Worm (Caenorhabditis elegans) whole organism, L1 larva: ENCODE data around the gene mspn-1.

Experiments
- C04F5.9 ChIP-seq: sonication (generic microtip); optimal IDR thresholded peaks from 2 replicates; lab custom pipeline; 2016; ENCODE audit warnings: missing genetic modification characterization, missing compliant biosample characterization
- C16A3.4 ChIP-seq: fragments of 150-350 bp; optimal IDR thresholded peaks from 2 replicates; lab custom pipeline; 2014; ENCODE audit warnings: missing biosample characterization, missing genetic modification characterization
- C34B4.2 ChIP-seq: sonication (generic microtip); optimal IDR thresholded peaks from 2 replicates; lab custom pipeline; 2017; ENCODE audit warnings: mild to moderate bottlenecking, missing genetic modification characterization, missing compliant biosample characterization
- F16B12.6 ChIP-seq: fragments of 150-350 bp; optimal IDR thresholded peaks from 2 replicates; lab custom pipeline; 2014; ENCODE audit warnings: missing biosample characterization, missing genetic modification characterization
- aly-2 ChIP-seq: fragments of 150-350 bp; optimal IDR thresholded peaks from 2 replicates; lab custom pipeline; 2014; ENCODE audit warnings: missing biosample characterization, missing genetic modification characterization
- ama-1 ChIP-seq: fragments of 150-350 bp; optimal IDR thresholded peaks from 2 replicates; lab custom pipeline; 2014
- blmp-1 ChIP-seq: fragments of 150-350 bp; optimal IDR thresholded peaks from 2 replicates; lab custom pipeline; 2014; ENCODE audit warnings: missing biosample characterization, missing genetic modification characterization
- ceh-63 ChIP-seq: fragments of 200-800 bp; sonication (Bioruptor generic); optimal IDR thresholded peaks from 2 replicates; lab custom pipeline; 2018; ENCODE audit warnings: mild to moderate bottlenecking, missing genetic modification characterization, missing compliant biosample characterization
- ceh-8 ChIP-seq: fragments of 200-800 bp; sonication (Bioruptor generic); optimal IDR thresholded peaks from 2 replicates; lab custom pipeline; 2018; ENCODE audit warnings: mild to moderate bottlenecking, missing genetic modification characterization, moderate library complexity, missing compliant biosample characterization
- ceh-82 ChIP-seq, 3 experiments: fragments of 150-350 bp in 1 of 3; sonication (generic microtip) in 2 of 3; optimal IDR thresholded peaks; 2 replicates each; lab custom pipeline; 2014 to 2017; ENCODE audit warnings: missing biosample characterization in 3 of 3, missing genetic modification characterization in 3 of 3
- ceh-88 ChIP-seq: fragments of 200-800 bp; sonication (Bioruptor generic); IDR thresholded peaks from 2 replicates; pipeline ENCODE4 v1.3.6; 2022; ENCODE audit warnings: missing genetic modification characterization, missing compliant biosample characterization
- ces-1 ChIP-seq: fragments of 150-350 bp; optimal IDR thresholded peaks from 2 replicates; lab custom pipeline; 2014; ENCODE audit warnings: missing biosample characterization, missing genetic modification reagents, missing genetic modification characterization
- dpl-1 ChIP-seq, 3 experiments: fragments of 150-350 bp in 2 of 3; sonication (generic microtip) in 1 of 3; optimal IDR thresholded peaks; 2 replicates each; lab custom pipeline; 2014 to 2017; ENCODE audit warnings: missing biosample characterization in 3 of 3, missing genetic modification characterization in 3 of 3, missing genetic modification reagents in 3 of 3
- efl-3 ChIP-seq: fragments of 200-800 bp; sonication (Bioruptor generic); optimal IDR thresholded peaks from 2 replicates; lab custom pipeline; 2018; ENCODE audit warnings: mild to moderate bottlenecking, missing genetic modification characterization, missing compliant biosample characterization
- egl-13 ChIP-seq: sonication (generic microtip); optimal IDR thresholded peaks from 2 replicates; lab custom pipeline; 2016; ENCODE audit warnings: missing genotype, missing genetic modification reagents, missing genetic modification characterization, missing compliant biosample characterization
- egl-27 ChIP-seq, 2 experiments: fragments of 150-350 bp in 1 of 2; sonication (generic microtip); optimal IDR thresholded peaks; 3 replicates each; lab custom pipeline; 2017 to 2018; ENCODE audit warnings: missing biosample characterization in 2 of 2, missing genetic modification characterization in 2 of 2, missing genetic modification reagents in 2 of 2
- elt-2 ChIP-seq: sonication (generic microtip); optimal IDR thresholded peaks from 2 replicates; lab custom pipeline; 2016; ENCODE audit warnings: missing genetic modification characterization, mild to moderate bottlenecking, inconsistent platforms, missing compliant biosample characterization, missing genetic modification reagents
- fkh-8 ChIP-seq: sonication (generic microtip); optimal IDR thresholded peaks from 2 replicates; lab custom pipeline; 2016; ENCODE audit warnings: mild to moderate bottlenecking, missing genetic modification characterization, missing compliant biosample characterization
- fos-1 ChIP-seq: fragments of 150-350 bp; optimal IDR thresholded peaks from 2 replicates; lab custom pipeline; 2014; ENCODE audit warnings: missing biosample characterization, missing genetic modification characterization
- grh-1 ChIP-seq: fragments of 200-800 bp; sonication (Bioruptor generic); IDR thresholded peaks from 2 replicates; pipeline ENCODE4 v1.3.6; 2022; ENCODE audit warnings: missing genetic modification reagents, missing genetic modification characterization, missing compliant biosample characterization
- irx-1 ChIP-seq: sonication (generic microtip); optimal IDR thresholded peaks from 2 replicates; lab custom pipeline; 2016; ENCODE audit warnings: missing genetic modification characterization, missing compliant biosample characterization
- lin-13 ChIP-seq: fragments of 150-350 bp; optimal IDR thresholded peaks from 2 replicates; lab custom pipeline; 2014; ENCODE audit warnings: missing biosample characterization, missing genetic modification reagents, missing genetic modification characterization
- lin-14 ChIP-seq: fragments of 200-800 bp; sonication (Bioruptor generic); optimal IDR thresholded peaks from 2 replicates; lab custom pipeline; 2018; ENCODE audit warnings: mild to moderate bottlenecking, missing genetic modification characterization, moderate library complexity, missing compliant biosample characterization
- lin-35 ChIP-seq, 2 experiments: fragments of 150-350 bp; optimal IDR thresholded peaks; 2 replicates each; lab custom pipeline; 2014; ENCODE audit warnings: missing biosample characterization in 2 of 2, missing genetic modification characterization in 2 of 2, missing genetic modification reagents in 2 of 2
- lin-39 ChIP-seq: fragments of 150-350 bp; optimal IDR thresholded peaks from 2 replicates; lab custom pipeline; 2014; ENCODE audit warnings: missing biosample characterization, missing genetic modification reagents, missing genetic modification characterization
- lir-3 ChIP-seq: sonication (generic microtip); optimal IDR thresholded peaks from 2 replicates; lab custom pipeline; 2016; ENCODE audit warnings: mild to moderate bottlenecking, missing genetic modification characterization, moderate library complexity, missing compliant biosample characterization; ENCODE audit not compliant: poor library complexity
- mef-2 ChIP-seq: fragments of 150-350 bp; optimal IDR thresholded peaks from 2 replicates; lab custom pipeline; 2014; ENCODE audit warnings: missing biosample characterization, missing genetic modification characterization
- nhr-11 ChIP-seq: fragments of 150-350 bp; optimal IDR thresholded peaks from 2 replicates; lab custom pipeline; 2014; ENCODE audit warnings: missing biosample characterization, missing genetic modification characterization
- nhr-12 ChIP-seq: sonication (generic microtip); optimal IDR thresholded peaks from 2 replicates; lab custom pipeline; 2017; ENCODE audit warnings: missing biosample characterization, missing genetic modification characterization
- nhr-19 ChIP-seq: fragments of 200-800 bp; sonication (Bioruptor generic); conservative IDR thresholded peaks from 2 replicates; pipeline ENCODE4 v1.3.6; 2022; ENCODE audit warnings: missing genetic modification characterization, missing compliant biosample characterization
- nhr-20 ChIP-seq: sonication (generic microtip); optimal IDR thresholded peaks from 2 replicates; lab custom pipeline; 2016; ENCODE audit warnings: mild to moderate bottlenecking, missing genetic modification characterization, missing compliant biosample characterization
- nhr-237 ChIP-seq: fragments of 150-350 bp; optimal IDR thresholded peaks from 2 replicates; lab custom pipeline; 2014; ENCODE audit warnings: missing biosample characterization, missing genetic modification characterization
- nhr-47 ChIP-seq: sonication (generic microtip); optimal IDR thresholded peaks from 2 replicates; lab custom pipeline; 2016; ENCODE audit warnings: mild to moderate bottlenecking, missing genetic modification characterization, moderate library complexity, missing compliant biosample characterization
- nhr-85 ChIP-seq: sonication (generic microtip); peaks from one replicate; lab custom pipeline; 2016; ENCODE audit warnings: missing genetic modification characterization, inconsistent platforms, missing compliant biosample characterization
- pax-3 ChIP-seq: fragments of 200-800 bp; sonication (Bioruptor generic); optimal IDR thresholded peaks from 2 replicates; lab custom pipeline; 2018; ENCODE audit warnings: mild to moderate bottlenecking, missing genetic modification characterization, moderate library complexity, missing compliant biosample characterization
- snu-23 ChIP-seq: sonication (generic microtip); optimal IDR thresholded peaks from 2 replicates; lab custom pipeline; 2016; ENCODE audit warnings: missing genetic modification characterization, missing compliant biosample characterization
- sup-37 ChIP-seq: fragments of 200-800 bp; sonication (Bioruptor generic); optimal IDR thresholded peaks from 2 replicates; lab custom pipeline; 2018; ENCODE audit warnings: mild to moderate bottlenecking, missing genetic modification characterization, missing compliant biosample characterization
- swsn-7 ChIP-seq: sonication (generic microtip); optimal IDR thresholded peaks from 2 replicates; lab custom pipeline; 2016; ENCODE audit warnings: missing genetic modification characterization, missing compliant biosample characterization
- unc-30 ChIP-seq: sonication (generic microtip); optimal IDR thresholded peaks from 2 replicates; lab custom pipeline; 2017; ENCODE audit warnings: missing biosample characterization, missing genetic modification characterization
- unc-86 ChIP-seq: sonication (generic microtip); optimal IDR thresholded peaks from 2 replicates; lab custom pipeline; 2016; ENCODE audit warnings: missing genetic modification characterization, missing compliant biosample characterization
- unc-98 ChIP-seq: fragments of 200-800 bp; sonication (Bioruptor generic); IDR thresholded peaks from 2 replicates; pipeline ENCODE4 v1.3.6; 2022; ENCODE audit warnings: missing genetic modification characterization, missing compliant biosample characterization
- vab-15 ChIP-seq: sonication (generic microtip); optimal IDR thresholded peaks from 2 replicates; lab custom pipeline; 2017; ENCODE audit warnings: missing genotype, mild to moderate bottlenecking, missing genetic modification characterization, missing compliant biosample characterization
- xbp-1 ChIP-seq: sonication (generic microtip); optimal IDR thresholded peaks from 2 replicates; lab custom pipeline; 2016; ENCODE audit warnings: missing genetic modification characterization, missing compliant biosample characterization
- zip-4 ChIP-seq: fragments of 200-800 bp; sonication (Bioruptor generic); optimal IDR thresholded peaks from 2 replicates; lab custom pipeline; 2018; ENCODE audit warnings: mild to moderate bottlenecking, missing genetic modification characterization, moderate library complexity, missing compliant biosample characterization
- ztf-4 ChIP-seq: fragments of 150-350 bp; optimal IDR thresholded peaks from 2 replicates; lab custom pipeline; 2014; ENCODE audit warnings: missing biosample characterization, missing genetic modification characterization

mspn-1 gene

ce11 chrIV:10216704-10217296 lies 39.0 kb downstream of the mspn-1 start:
- TF ChIP-seq nhr-11 (tag; lab: Kevin White, UChicago) (no peak), C34B4.2 (tag; lab: Kevin White, UChicago) (no peak), ceh-63 (no peak), nhr-47 (tag; lab: Kevin White, UChicago) (no peak), dpl-1 (GFP tag; optimal IDR thresholded peaks at IDR 0.05; lab: Kevin White, UChicago) (no peak), xbp-1 (tag; lab: Kevin White, UChicago) (no peak), egl-13 (no peak), irx-1 (tag; lab: Kevin White, UChicago) (no peak), unc-30 (tag; lab: Kevin White, UChicago) (no peak), unc-98 (GFP tag; lab: Robert Waterston, UW) (no peak), blmp-1 (tag; lab: Kevin White, UChicago) (no peak), nhr-237 (tag; lab: Kevin White, UChicago) (no peak), efl-3 (no peak), pax-3 (tag; lab: Kevin White, UChicago) (no peak), grh-1 (no peak)

ce11 chrIV:10219208-10219607 lies 41.4 kb downstream of the mspn-1 start, which contains the start of gene qns-1:
Gene qns-1 (minus strand): TSS chrIV:10219308.
- TF ChIP-seq lin-13 (GFP tag; lab: Kevin White, UChicago) (no peak), lin-35 (GFP tag; optimal IDR thresholded peaks at IDR 0.05; lab: Kevin White, UChicago) (no peak), nhr-47 (tag; lab: Kevin White, UChicago) (no peak), vab-15 (tag; lab: Kevin White, UChicago) (no peak), nhr-19 (GFP tag; lab: Robert Waterston, UW) (no peak), lir-3 (tag; lab: Kevin White, UChicago) (no peak), fos-1 (tag; lab: Kevin White, UChicago) (no peak), pax-3 (tag; lab: Kevin White, UChicago) (no peak), nhr-237 (tag; lab: Kevin White, UChicago) (no peak), ces-1 (GFP tag; lab: Kevin White, UChicago) (no peak), nhr-85 (no peak), lin-39 (tag; lab: Kevin White, UChicago) (no peak), ceh-63 (no peak), aly-2 (tag; lab: Kevin White, UChicago) (no peak)

ce11 chrIV:10221187-10221586 lies 43.4 kb downstream of the mspn-1 start, which contains the start of gene tram-1:
Gene tram-1 (minus strand): TSS chrIV:10221287.
- TF ChIP-seq nhr-11 (tag; lab: Kevin White, UChicago) (no peak), fkh-8 (tag; lab: Kevin White, UChicago) (peak; percentile 37), F16B12.6 (no peak), egl-27 (tag; optimal IDR thresholded peaks at IDR 0.05; lab: Kevin White, UChicago) (no peak), nhr-19 (GFP tag; lab: Robert Waterston, UW) (no peak), C04F5.9 (tag; lab: Kevin White, UChicago) (no peak), lin-13 (GFP tag; lab: Kevin White, UChicago) (no peak), lir-3 (tag; lab: Kevin White, UChicago) (no peak), efl-3 (no peak)
- TF ChIP-seq, all 84 proteins: peak for 1

ce11 chrIV:10222122-10222589 lies 44.4 kb downstream of the mspn-1 start, which contains the start of gene C24F3.2:
Gene C24F3.2 (plus strand): TSS chrIV:10222539.
- TF ChIP-seq sup-37 (GFP tag; lab: Kevin White, UChicago), result peak; percentile 45
- no peak for TF ChIP-seq ces-1 (GFP tag; lab: Kevin White, UChicago)
- peak; percentile 71 for TF ChIP-seq blmp-1 (tag; lab: Kevin White, UChicago)
- TF ChIP-seq ama-1, result no peak
- peak; percentile 84 for TF ChIP-seq snu-23
- peak; percentile 67 for TF ChIP-seq swsn-7 (tag; lab: Kevin White, UChicago)
- no peak for TF ChIP-seq ceh-88 (GFP tag; lab: Robert Waterston, UW)
- TF ChIP-seq unc-86, result peak; percentile 26
- TF ChIP-seq C16A3.4, result peak; percentile 45
- no peak for TF ChIP-seq nhr-12 (tag; lab: Kevin White, UChicago)
- no peak for TF ChIP-seq C34B4.2 (tag; lab: Kevin White, UChicago)
- TF ChIP-seq zip-4 (GFP tag; lab: Kevin White, UChicago), result no peak
- no peak for TF ChIP-seq lin-39 (tag; lab: Kevin White, UChicago)
- TF ChIP-seq ceh-82 (tag; optimal IDR thresholded peaks at IDR 0.05; lab: Kevin White, UChicago), result peak in 1 of 3 experiments; percentile 29
- TF ChIP-seq elt-2, result no peak
- TF ChIP-seq ceh-8, result no peak
- TF ChIP-seq ztf-4 (tag; lab: Kevin White, UChicago), result peak; percentile 48
- TF ChIP-seq nhr-20 (tag; lab: Kevin White, UChicago), result peak; percentile 80
- peak; percentile 69 for TF ChIP-seq fkh-8 (tag; lab: Kevin White, UChicago)
- no peak for TF ChIP-seq mef-2
- TF ChIP-seq lin-14 (GFP tag; lab: Kevin White, UChicago), result peak; percentile 94
